Worm (Caenorhabditis elegans) whole organism, L4 larva: Measurements from ENCODE around the gene unc-36.

Experiments used
- ceh-82 ChIP-seq: sonication (generic microtip); optimal IDR thresholded peaks from 2 replicates; lab custom pipeline; 2017; ENCODE audit warnings: missing biosample characterization, missing genetic modification characterization
- dpl-1 ChIP-seq: fragments of 150-350 bp; optimal IDR thresholded peaks from 2 replicates; lab custom pipeline; 2014; ENCODE audit warnings: missing biosample characterization, missing genetic modification reagents, missing genetic modification characterization
- egl-43 ChIP-seq: fragments of 200-800 bp; sonication (Bioruptor generic); IDR thresholded peaks from 2 replicates; pipeline ENCODE4 v1.3.6; 2022; ENCODE audit warnings: missing genetic modification reagents, missing genetic modification characterization, missing compliant biosample characterization
- lin-39 ChIP-seq: fragments of 150-350 bp; optimal IDR thresholded peaks from 2 replicates; lab custom pipeline; 2014; ENCODE audit warnings: missing biosample characterization, missing genetic modification reagents, missing genetic modification characterization
- mdl-1 ChIP-seq, 2 experiments: fragments of 150-350 bp in 1 of 2; sonication (generic microtip) in 1 of 2; optimal IDR thresholded peaks; 2 replicates each; lab custom pipeline; 2014 to 2017; ENCODE audit warnings: missing biosample characterization in 2 of 2, missing genetic modification characterization in 2 of 2
- nhr-102 ChIP-seq: sonication (generic microtip); optimal IDR thresholded peaks from 2 replicates; lab custom pipeline; 2016; ENCODE audit warnings: mild to moderate bottlenecking, missing genetic modification characterization, moderate library complexity, missing compliant biosample characterization
- nhr-11 ChIP-seq: fragments of 150-350 bp; optimal IDR thresholded peaks from 2 replicates; lab custom pipeline; 2014; ENCODE audit warnings: missing biosample characterization, missing genetic modification characterization
- nhr-77 ChIP-seq: fragments of 150-350 bp; optimal IDR thresholded peaks from 2 replicates; lab custom pipeline; 2014; ENCODE audit warnings: missing biosample characterization, missing genetic modification characterization

- TF ChIP-seq nhr-11 (tag; lab: Kevin White, UChicago) (no peak), egl-43 (GFP tag; lab: Robert Waterston, UW) (no peak), mdl-1 (tag; optimal IDR thresholded peaks at IDR 0.05; lab: Kevin White, UChicago) (no peak), nhr-102 (tag; lab: Kevin White, UChicago) (no peak), nhr-77 (tag; lab: Kevin White, UChicago) (no peak), ceh-82 (tag; lab: Kevin White, UChicago) (no peak), lin-39 (tag; lab: Kevin White, UChicago) (no peak), dpl-1 (no peak)
These were observed 25.2 kb upstream of the unc-36 start, which contains the start of gene rfs-1 for ce11 chrIII:8226178-8226577.
